Worm (Caenorhabditis elegans) whole organism, early embryonic: ENCODE results near the gene M02D8.6.

ENCODE experiments used
- ama-1 ChIP-seq: fragments of 150-350 bp; optimal IDR thresholded peaks from 2 replicates; lab custom pipeline; 2014
- hmg-4 ChIP-seq: fragments of 200-800 bp; sonication (Bioruptor generic); optimal IDR thresholded peaks from 2 replicates; lab custom pipeline; 2018; ENCODE audit warnings: mild to moderate bottlenecking, missing genetic modification characterization, missing compliant biosample characterization
- tra-4 ChIP-seq: sonication (generic microtip); optimal IDR thresholded peaks from 2 replicates; lab custom pipeline; 2017; ENCODE audit warnings: missing genetic modification characterization, missing compliant biosample characterization

ce11 chrX:8763607-8764006 is 31.9 kb upstream of the M02D8.6 start, which contains the start of gene zig-12:
- TF ChIP-seq hmg-4 (GFP tag; lab: Kevin White, UChicago) (no peak), tra-4 (tag; lab: Kevin White, UChicago) (no peak), ama-1 (no peak)
